Worm (Caenorhabditis elegans) whole organism, L4/young adult: ENCODE data around the gene F09G2.8.
A peak's percentile ranks its signal among the peaks of the same experiment; 100 is the strongest.

Experiments
- W03F9.2 ChIP-seq: fragments of 150-350 bp; optimal IDR thresholded peaks from 2 replicates; lab custom pipeline; 2014; ENCODE audit warnings: missing biosample characterization, missing genetic modification characterization
- dao-5 ChIP-seq: sonication (generic microtip); optimal IDR thresholded peaks from 2 replicates; lab custom pipeline; 2016; ENCODE audit warnings: missing genotype, missing genetic modification characterization, moderate library complexity, missing compliant biosample characterization
- him-1 ChIP-seq: sonication (generic microtip); optimal IDR thresholded peaks from 2 replicates; lab custom pipeline; 2016; ENCODE audit warnings: missing genotype, missing genetic modification reagents, missing genetic modification characterization, missing compliant biosample characterization

F09G2.8 gene

DNA sequence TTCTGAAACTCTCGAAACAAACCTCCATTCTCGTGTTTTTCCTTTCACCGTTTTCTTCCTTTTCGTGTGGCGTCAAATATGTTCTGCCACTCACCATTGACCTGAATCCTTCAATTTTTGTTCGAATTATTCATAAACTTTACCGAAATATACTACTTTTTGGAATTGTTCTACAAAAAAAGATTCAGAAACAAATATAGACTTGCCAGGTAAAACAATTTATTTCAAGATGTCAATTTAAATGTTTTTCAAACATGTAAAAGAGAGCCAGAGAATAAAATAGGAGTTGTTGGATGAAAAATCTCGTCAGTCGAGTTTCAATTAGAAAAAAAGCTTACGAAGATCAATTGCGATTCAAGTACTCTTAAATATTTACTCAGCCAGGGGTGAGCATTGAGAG, at the start of gene F09G2.8:
Gene F09G2.8 (minus strand): TSS at position 101 of the 400 bp plus-strand sequence.
- no peak for TF ChIP-seq W03F9.2 (tag; lab: Kevin White, UChicago)
- TF ChIP-seq dao-5 (tag; lab: Kevin White, UChicago) = no peak
- TF ChIP-seq him-1 (tag; lab: Kevin White, UChicago) = no peak

DNA sequence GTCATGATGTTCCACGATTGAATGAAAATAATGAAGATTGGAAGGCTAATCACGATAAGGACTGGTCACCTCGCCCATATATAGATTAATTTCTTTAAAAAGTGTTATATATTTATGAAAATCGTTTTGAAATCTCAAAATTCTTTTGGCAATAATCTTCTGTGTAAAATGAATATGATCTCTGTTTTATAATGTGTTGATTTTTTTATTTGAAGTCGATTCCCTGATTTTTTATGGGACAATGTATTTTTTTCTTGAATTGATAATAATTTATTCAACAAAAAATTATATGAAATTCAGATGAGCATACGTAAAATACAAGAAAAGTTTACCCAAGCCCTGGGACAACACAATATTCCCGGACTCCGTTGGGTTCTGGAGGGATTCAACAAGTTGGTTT, 46.0 kb upstream of the F09G2.8 start, which contains the start of gene C05C8.1:
Gene C05C8.1 (plus strand): TSS at position 301 of the 400 bp plus-strand sequence.
- TF ChIP-seq W03F9.2 (tag; lab: Kevin White, UChicago) = no peak
- TF ChIP-seq dao-5 (tag; lab: Kevin White, UChicago) = no peak
- no peak for TF ChIP-seq him-1 (tag; lab: Kevin White, UChicago)

- TF ChIP-seq dao-5 (tag; lab: Kevin White, UChicago) = no peak
- TF ChIP-seq W03F9.2 (tag; lab: Kevin White, UChicago) = peak; percentile 88
- TF ChIP-seq him-1 (tag; lab: Kevin White, UChicago) = no peak
Observed at ce11 chrV:7237133-7237532, 43.7 kb upstream of the F09G2.8 start, which contains the start of gene hyls-1. TSS of gene hyls-1 (plus strand) at chrV:7237381.

DNA sequence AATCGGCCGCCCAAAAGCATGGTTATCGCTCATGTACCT, 43.5 kb upstream of the F09G2.8 start, which contains the start of gene hpo-9:
Gene hpo-9 (minus strand): TSS at position 37 of the 39 bp plus-strand sequence.
- TF ChIP-seq dao-5 (tag; lab: Kevin White, UChicago) = no peak
- no peak for TF ChIP-seq W03F9.2 (tag; lab: Kevin White, UChicago)
- no peak for TF ChIP-seq him-1 (tag; lab: Kevin White, UChicago)

DNA sequence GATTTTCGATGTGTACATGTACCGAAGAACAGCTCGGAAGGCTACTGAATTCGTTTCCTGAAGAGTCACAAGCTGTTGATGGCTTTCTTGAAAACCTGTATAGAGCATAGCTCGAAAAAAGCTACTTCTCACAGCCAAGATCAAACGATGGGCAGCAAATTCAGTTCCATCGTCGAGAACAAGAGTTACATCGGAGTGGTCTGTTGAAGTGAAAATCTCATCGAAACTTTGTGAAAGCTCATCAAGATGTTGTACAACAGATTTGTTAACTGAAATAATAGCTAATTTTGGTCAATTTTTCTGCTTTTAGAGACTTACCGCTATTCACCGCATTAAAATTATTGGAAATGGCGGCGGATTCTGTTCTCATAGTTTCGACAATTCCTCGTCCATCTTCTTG, 43.2 kb upstream of the F09G2.8 start:
- TF ChIP-seq W03F9.2 (tag; lab: Kevin White, UChicago) (no peak), dao-5 (tag; lab: Kevin White, UChicago) (no peak), him-1 (tag; lab: Kevin White, UChicago) (no peak)

DNA sequence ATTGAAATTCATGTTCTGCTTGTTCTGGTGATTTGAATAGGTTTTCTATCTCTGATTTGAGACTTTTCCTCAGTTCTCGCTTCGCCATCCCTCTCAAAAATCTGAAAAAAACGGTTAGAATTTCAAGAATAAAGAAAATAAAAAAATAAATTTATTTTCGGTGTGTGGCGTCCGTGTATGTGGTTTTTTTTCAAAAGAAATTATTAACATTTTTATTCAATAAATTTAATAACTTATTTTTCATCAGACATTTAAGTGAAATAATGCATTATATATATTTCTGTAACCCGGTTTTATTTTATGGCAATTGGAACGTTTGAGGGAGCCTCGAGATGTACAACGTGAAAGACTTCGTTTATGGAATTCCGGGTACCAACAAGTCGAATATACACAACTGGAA, 41.3 kb upstream of the F09G2.8 start, which contains the start of gene C05C8.5:
Gene C05C8.5 (minus strand): TSS at position 101 of the 400 bp plus-strand sequence.
- TF ChIP-seq W03F9.2 (tag; lab: Kevin White, UChicago) = no peak
- no peak for TF ChIP-seq him-1 (tag; lab: Kevin White, UChicago)
- TF ChIP-seq dao-5 (tag; lab: Kevin White, UChicago) = no peak

ce11 chrV:7231524-7231923, 38.1 kb upstream of the F09G2.8 start:
- TF ChIP-seq dao-5 (tag; lab: Kevin White, UChicago) = no peak
- no peak for TF ChIP-seq him-1 (tag; lab: Kevin White, UChicago)
- TF ChIP-seq W03F9.2 (tag; lab: Kevin White, UChicago) = no peak

- TF ChIP-seq W03F9.2 (tag; lab: Kevin White, UChicago) (peak; percentile 33), him-1 (tag; lab: Kevin White, UChicago) (no peak)
Observed at ce11 chrV:7230847-7231246, 37.4 kb upstream of the F09G2.8 start, which contains the start of the genes gei-6 and krr-1. TSS of gene gei-6 (minus strand) at chrV:7230848. TSS of gene krr-1 (plus strand) at chrV:7231190.

- no peak for TF ChIP-seq W03F9.2 (tag; lab: Kevin White, UChicago)
- no peak for TF ChIP-seq dao-5 (tag; lab: Kevin White, UChicago)
- TF ChIP-seq him-1 (tag; lab: Kevin White, UChicago) = no peak
Observed at ce11 chrV:7225894-7226293, 32.4 kb upstream of the F09G2.8 start.

ce11 chrV:7224947-7225346, 31.5 kb upstream of the F09G2.8 start, which contains the start of gene fkb-3:
TSS of gene fkb-3 (plus strand) at chrV:7225223.
- TF ChIP-seq him-1 (tag; lab: Kevin White, UChicago) (no peak), W03F9.2 (tag; lab: Kevin White, UChicago) (no peak), dao-5 (tag; lab: Kevin White, UChicago) (no peak)

ce11 chrV:7224353-7224752, 30.9 kb upstream of the F09G2.8 start:
- TF ChIP-seq him-1 (tag; lab: Kevin White, UChicago) (no peak), W03F9.2 (tag; lab: Kevin White, UChicago) (no peak), dao-5 (tag; lab: Kevin White, UChicago) (no peak)

DNA sequence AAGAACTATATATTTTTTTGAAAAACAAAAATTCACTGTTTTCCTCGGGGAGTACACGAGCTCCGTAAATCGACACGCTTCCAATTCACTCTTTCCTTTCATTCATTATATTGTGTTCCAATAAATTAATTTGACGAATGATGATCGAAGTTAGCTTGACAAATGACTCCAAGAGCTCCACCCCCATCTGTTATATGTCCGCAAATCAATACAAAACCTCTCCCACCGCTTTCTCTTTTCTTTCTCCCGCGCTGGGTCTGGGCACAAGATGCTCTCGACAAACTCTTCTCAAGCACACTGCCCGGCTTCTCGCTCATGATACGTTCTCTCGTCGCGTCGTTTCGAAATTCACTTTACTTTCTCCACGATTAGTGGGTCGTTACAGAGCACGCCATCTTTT, 30.5 kb upstream of the F09G2.8 start, which contains the start of gene C13F10.1:
Gene C13F10.1 (plus strand): TSS at position 138 of the 400 bp plus-strand sequence.
- TF ChIP-seq him-1 (tag; lab: Kevin White, UChicago) (no peak), dao-5 (tag; lab: Kevin White, UChicago) (no peak), W03F9.2 (tag; lab: Kevin White, UChicago) (no peak)

DNA sequence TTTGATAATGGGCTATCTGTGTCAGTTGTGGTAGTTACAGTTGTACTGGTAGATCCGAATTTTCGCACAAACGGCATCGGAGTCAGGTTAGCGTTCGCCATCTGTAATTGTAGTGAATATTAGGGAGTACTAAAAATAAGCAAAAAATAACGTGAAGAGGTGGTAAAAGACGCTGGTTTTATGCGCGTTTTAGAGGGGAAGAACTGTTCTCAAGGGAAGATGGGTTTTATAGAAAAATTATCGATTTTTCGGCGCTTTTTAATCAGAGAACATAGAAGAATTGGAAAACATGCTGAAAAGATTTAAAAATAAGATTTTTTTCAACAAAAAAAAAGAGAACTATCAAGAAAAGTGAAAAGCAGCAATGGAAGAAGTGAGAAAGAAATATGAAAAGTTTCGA, 29.7 kb upstream of the F09G2.8 start, which contains the start of gene C13F10.7:
Gene C13F10.7 (minus strand): TSS at position 101 of the 400 bp plus-strand sequence.
- TF ChIP-seq W03F9.2 (tag; lab: Kevin White, UChicago) = no peak
- no peak for TF ChIP-seq dao-5 (tag; lab: Kevin White, UChicago)
- TF ChIP-seq him-1 (tag; lab: Kevin White, UChicago) = no peak

DNA sequence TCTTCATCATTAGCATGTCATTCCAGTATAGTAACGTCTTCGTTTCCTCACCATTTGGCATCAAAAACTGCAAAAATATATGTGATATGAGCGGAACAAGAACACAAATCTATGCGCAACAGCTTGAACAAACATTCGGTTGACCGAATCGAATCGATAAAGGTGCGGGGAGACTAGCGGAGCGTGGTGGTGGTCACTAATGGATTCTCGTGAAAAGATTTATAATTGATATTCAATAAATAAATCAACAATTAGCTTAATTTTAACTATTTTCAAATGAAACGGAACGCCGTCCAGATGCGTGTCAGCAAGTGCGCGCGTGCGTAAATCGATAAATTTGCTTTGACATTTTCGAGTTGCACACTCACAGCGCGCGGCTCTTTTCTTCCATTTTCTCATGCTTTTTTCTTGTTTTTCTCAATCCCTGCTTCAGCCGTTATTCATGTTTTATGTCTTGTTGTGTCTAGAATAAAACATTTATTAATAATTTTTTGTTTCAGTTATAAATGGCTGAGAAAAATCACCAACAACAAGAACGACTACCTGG, 27.6 kb upstream of the F09G2.8 start, which contains the start of the genes C13F10.8, C13F10.6 and kxd-1:
Gene C13F10.8 (minus strand): TSS at position 51 of the 547 bp plus-strand sequence.
Gene C13F10.6 (minus strand): TSS at position 67 of the 547 bp plus-strand sequence.
Gene kxd-1 (plus strand): TSS at position 497 of the 547 bp plus-strand sequence.
- TF ChIP-seq dao-5 (tag; lab: Kevin White, UChicago) = no peak
- no peak for TF ChIP-seq him-1 (tag; lab: Kevin White, UChicago)
- no peak for TF ChIP-seq W03F9.2 (tag; lab: Kevin White, UChicago)
